Worm (Caenorhabditis elegans) whole organism, L3 larva: ENCODE data around the gene sun-1.

Source experiments
- ZK546.5 ChIP-seq: sonication (generic microtip); optimal IDR thresholded peaks from 2 replicates; lab custom pipeline; 2017; ENCODE audit warnings: missing biosample characterization, missing genetic modification characterization
- aly-2 ChIP-seq: fragments of 150-350 bp; optimal IDR thresholded peaks from 2 replicates; lab custom pipeline; 2014; ENCODE audit warnings: missing biosample characterization, missing genetic modification characterization
- fkh-10 ChIP-seq: sonication (generic microtip); optimal IDR thresholded peaks from 2 replicates; lab custom pipeline; 2017; ENCODE audit warnings: missing biosample characterization, missing genetic modification reagents, missing genetic modification characterization
- fos-1 ChIP-seq: fragments of 150-350 bp; optimal IDR thresholded peaks from 2 replicates; lab custom pipeline; 2014; ENCODE audit warnings: missing biosample characterization, missing genetic modification characterization
- mdl-1 ChIP-seq: fragments of 150-350 bp; optimal IDR thresholded peaks from 2 replicates; lab custom pipeline; 2014; ENCODE audit warnings: missing biosample characterization, missing genetic modification characterization
- nhr-76 ChIP-seq: fragments of 150-350 bp; sonication (generic microtip); optimal IDR thresholded peaks from 5 replicates; lab custom pipeline; 2014; ENCODE audit warnings: missing biosample characterization, missing genetic modification characterization
- nhr-77 ChIP-seq: fragments of 150-350 bp; optimal IDR thresholded peaks from 2 replicates; lab custom pipeline; 2014; ENCODE audit warnings: missing biosample characterization, missing genetic modification characterization
- pha-4 ChIP-seq: fragments of 150-350 bp; optimal IDR thresholded peaks from 2 replicates; lab custom pipeline; 2014; ENCODE audit warnings: missing biosample characterization, missing genetic modification reagents, missing genetic modification characterization
- snpc-4 ChIP-seq: fragments of 150-350 bp; optimal IDR thresholded peaks from 2 replicates; lab custom pipeline; 2014; ENCODE audit warnings: missing biosample characterization, missing genetic modification characterization
- unc-62 ChIP-seq: fragments of 150-350 bp; sonication (generic microtip); optimal IDR thresholded peaks from 4 replicates; lab custom pipeline; 2014; ENCODE audit warnings: missing biosample characterization, missing genetic modification reagents, missing genetic modification characterization
- zag-1 ChIP-seq: fragments of 150-350 bp; optimal IDR thresholded peaks from 2 replicates; lab custom pipeline; 2014; ENCODE audit warnings: missing biosample characterization, missing genetic modification characterization

DNA sequence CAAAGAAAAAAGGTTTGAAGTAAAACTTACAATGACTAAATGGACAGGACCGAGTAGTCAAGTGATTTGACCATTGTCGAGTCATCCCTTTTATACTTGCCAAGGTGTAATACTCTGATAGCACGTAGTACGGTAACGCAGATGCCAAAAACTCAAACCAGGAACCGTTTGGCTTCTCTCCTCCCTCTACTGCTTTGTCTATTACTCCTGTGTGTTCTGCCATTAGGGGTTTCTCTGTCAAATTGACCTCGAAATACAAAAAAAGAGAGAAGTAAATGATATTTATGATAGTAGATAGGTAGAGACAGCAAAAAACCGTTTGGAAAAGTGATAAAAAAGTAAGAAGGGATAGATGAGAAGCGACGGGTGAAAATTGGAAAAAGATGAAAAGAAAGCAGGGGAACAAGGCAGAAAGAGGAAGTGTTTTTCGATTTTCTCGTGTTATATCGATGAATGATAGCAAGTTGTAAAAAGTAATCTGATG, 8.8 kb upstream of the sun-1 start, which contains the start of the genes col-159 and col-160:
- TF ChIP-seq nhr-77 (tag; lab: Kevin White, UChicago): no peak
- TF ChIP-seq unc-62 (GFP tag; lab: Kevin White, UChicago): no peak
- TF ChIP-seq fkh-10 (GFP tag; lab: Kevin White, UChicago): no peak
- no peak for TF ChIP-seq aly-2 (tag; lab: Kevin White, UChicago)
- TF ChIP-seq pha-4: no peak
- no peak for TF ChIP-seq zag-1 (tag; lab: Kevin White, UChicago)
- no peak for TF ChIP-seq fos-1 (tag; lab: Kevin White, UChicago)
- TF ChIP-seq ZK546.5 (tag; lab: Kevin White, UChicago): no peak
- no peak for TF ChIP-seq mdl-1 (tag; lab: Kevin White, UChicago)
- TF ChIP-seq nhr-76 (tag; lab: Kevin White, UChicago): no peak
- TF ChIP-seq snpc-4 (tag; lab: Kevin White, UChicago): no peak
